Worm (Caenorhabditis elegans): ENCODE results near the gene kmo-1.

DNA sequence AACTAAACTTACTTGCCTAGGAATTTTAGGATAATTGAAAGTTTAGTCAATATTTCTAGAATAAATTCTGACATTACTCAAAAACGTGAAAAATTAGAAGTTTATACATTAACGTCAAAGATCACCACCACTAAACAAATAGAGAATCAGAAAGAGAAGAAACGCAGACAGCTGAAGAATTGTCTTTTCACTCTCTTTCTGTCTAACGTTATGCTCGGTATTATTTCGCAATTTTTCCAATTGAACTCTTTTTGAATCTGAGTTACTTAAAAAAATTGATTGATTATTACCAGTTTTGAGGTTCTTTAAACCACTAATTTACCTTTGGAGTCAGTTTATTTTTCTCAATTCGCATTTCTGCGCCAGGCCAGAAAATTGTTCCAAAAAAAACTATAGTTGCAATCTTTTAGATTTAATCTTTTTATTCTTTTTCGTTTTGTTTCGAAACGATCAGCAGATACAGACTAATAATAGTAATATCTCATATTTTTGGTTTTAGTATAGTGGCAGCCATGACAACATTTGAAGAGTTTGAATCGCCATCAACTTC, 30.6 kb upstream of the kmo-1 start, which contains the start of gene nhr-154:
- TF ChIP-seq ztf-11 (tag; optimal IDR thresholded peaks at IDR 0.05) (no peak), egl-27 (tag; optimal IDR thresholded peaks at IDR 0.05) (no peak), nhr-11 (tag; optimal IDR thresholded peaks at IDR 0.05) (no peak), Y55F3AM.14 (GFP tag; optimal IDR thresholded peaks at IDR 0.05) (no peak), lsy-2 (tag; optimal IDR thresholded peaks at IDR 0.05) (peak in 1 of 2 experiments; percentile 50), nhr-23 (tag; optimal IDR thresholded peaks at IDR 0.05) (no peak), unc-62 (GFP tag; optimal IDR thresholded peaks at IDR 0.05) (no peak)
